Fruit fly (Drosophila melanogaster) whole organism, prepupa: Measurements from ENCODE around the gene ova.

ENCODE experiments used
- Blimp-1 ChIP-seq: fragments of 200-800 bp; sonication (Bioruptor generic); optimal IDR thresholded peaks from 3 replicates; lab custom pipeline; 2017; ENCODE audit warnings: missing biosample characterization, missing genetic modification characterization, mild to moderate bottlenecking, moderate library complexity, missing genetic modification reagents
- CG10631 ChIP-seq: fragments of 200-800 bp; sonication (Bioruptor generic); optimal IDR thresholded peaks from 2 replicates; lab custom pipeline; 2016; ENCODE audit warnings: missing biosample characterization, missing genetic modification characterization
- CG10669 ChIP-seq: fragments of 200-800 bp; sonication (Bioruptor generic); optimal IDR thresholded peaks from 3 replicates; lab custom pipeline; 2018; ENCODE audit warnings: missing biosample characterization, mild to moderate bottlenecking, missing genetic modification characterization, moderate library complexity
- CG11294 ChIP-seq: fragments of 200-800 bp; sonication (Bioruptor generic); IDR thresholded peaks from 2 replicates; pipeline ENCODE4 v1.3.6; 2022; ENCODE audit warnings: missing biosample characterization, missing genetic modification characterization
- CG11762 ChIP-seq: fragments of 200-800 bp; sonication (Bioruptor generic); optimal IDR thresholded peaks from 3 replicates; lab custom pipeline; 2016; ENCODE audit warnings: missing biosample characterization, missing genetic modification characterization; ENCODE audit not compliant: insufficient read depth
- CG15336 ChIP-seq: fragments of 200-800 bp; sonication (Bioruptor generic); IDR thresholded peaks from 2 replicates; pipeline ENCODE4 v1.3.6; 2022; ENCODE audit warnings: missing biosample characterization, missing genetic modification characterization
- CG1621 ChIP-seq: fragments of 200-800 bp; sonication (Bioruptor generic); optimal IDR thresholded peaks from 3 replicates; lab custom pipeline; 2018; ENCODE audit warnings: missing biosample characterization, mild to moderate bottlenecking, missing genetic modification characterization
- CG16779 ChIP-seq: fragments of 200-800 bp; sonication (Bioruptor generic); optimal IDR thresholded peaks from 3 replicates; lab custom pipeline; 2017; ENCODE audit warnings: missing biosample characterization, mild to moderate bottlenecking, missing genetic modification characterization
- CG3032 ChIP-seq: fragments of 200-800 bp; optimal IDR thresholded peaks from 2 replicates; lab custom pipeline; 2019; ENCODE audit warnings: missing biosample characterization, mild to moderate bottlenecking, missing genetic modification characterization, moderate library complexity
- CG34406 ChIP-seq: fragments of 200-800 bp; sonication (Bioruptor generic); optimal IDR thresholded peaks from 3 replicates; lab custom pipeline; 2016; ENCODE audit warnings: missing biosample characterization, missing genetic modification characterization
- CG3919 ChIP-seq: fragments of 200-800 bp; sonication (Bioruptor generic); optimal IDR thresholded peaks from 3 replicates; lab custom pipeline; 2016; ENCODE audit warnings: missing biosample characterization, missing genetic modification characterization
- CG4318 ChIP-seq: fragments of 200-800 bp; sonication (Bioruptor generic); optimal IDR thresholded peaks from 3 replicates; lab custom pipeline; 2017; ENCODE audit warnings: missing biosample characterization, mild to moderate bottlenecking, missing genetic modification characterization
- CG6276 ChIP-seq: fragments of 200-800 bp; sonication (Bioruptor generic); optimal IDR thresholded peaks from 2 replicates; lab custom pipeline; 2017; ENCODE audit warnings: missing biosample characterization, mild to moderate bottlenecking, missing genetic modification characterization
- CG6792 ChIP-seq: fragments of 200-800 bp; sonication (Bioruptor generic); optimal IDR thresholded peaks from 3 replicates; lab custom pipeline; 2016; ENCODE audit warnings: missing biosample characterization, missing genetic modification characterization
- CG6808 ChIP-seq: fragments of 200-800 bp; sonication (Bioruptor generic); optimal IDR thresholded peaks from 3 replicates; lab custom pipeline; 2017; ENCODE audit warnings: missing biosample characterization, missing genetic modification characterization, mild to moderate bottlenecking, moderate library complexity, missing genetic modification reagents
- CG7368 ChIP-seq: fragments of 200-800 bp; sonication (Bioruptor generic); optimal IDR thresholded peaks from 3 replicates; lab custom pipeline; 2016; ENCODE audit warnings: missing biosample characterization, missing genetic modification characterization
- CG8119 ChIP-seq: fragments of 200-800 bp; sonication (Bioruptor generic); IDR thresholded peaks from 3 replicates; pipeline ENCODE4 v1.3.6; 2022; ENCODE audit warnings: missing biosample characterization, missing genetic modification characterization
- CG8632 ChIP-seq: fragments of 200-800 bp; sonication (Bioruptor generic); optimal IDR thresholded peaks from 3 replicates; lab custom pipeline; 2016; ENCODE audit warnings: missing biosample characterization, missing genetic modification characterization
- CG9139 ChIP-seq: fragments of 200-800 bp; sonication (Bioruptor generic); optimal IDR thresholded peaks from 3 replicates; lab custom pipeline; 2017; ENCODE audit warnings: missing biosample characterization, mild to moderate bottlenecking, missing genetic modification characterization
- Eip93F ChIP-seq: fragments of 200-800 bp; sonication (Bioruptor generic); optimal IDR thresholded peaks from 2 replicates; lab custom pipeline; 2016; ENCODE audit warnings: missing biosample characterization, mild to moderate bottlenecking, missing genetic modification characterization
- Ets96B ChIP-seq: fragments of 200-800 bp; optimal IDR thresholded peaks from 2 replicates; lab custom pipeline; 2019; ENCODE audit warnings: missing biosample characterization, mild to moderate bottlenecking, missing genetic modification characterization, moderate library complexity
- Gug ChIP-seq: fragments of 200-800 bp; sonication (Bioruptor generic); IDR thresholded peaks from 2 replicates; pipeline ENCODE4 v1.3.6; 2022; ENCODE audit warnings: missing biosample characterization, missing genetic modification characterization
- Hr38 ChIP-seq: sonication (Bioruptor generic); optimal IDR thresholded peaks from 2 replicates; lab custom pipeline; 2016; ENCODE audit warnings: missing biosample characterization, missing genetic modification characterization
- Hr39 ChIP-seq: fragments of 200-800 bp; sonication (Bioruptor generic); optimal IDR thresholded peaks from 2 replicates; lab custom pipeline; 2016; ENCODE audit warnings: missing biosample characterization, missing genetic modification characterization
- Hr4 ChIP-seq: fragments of 200-800 bp; sonication (Bioruptor generic); optimal IDR thresholded peaks from 3 replicates; lab custom pipeline; 2016; ENCODE audit warnings: missing biosample characterization, missing genetic modification characterization
- Lpt ChIP-seq: fragments of 200-800 bp; sonication (Bioruptor generic); optimal IDR thresholded peaks from 3 replicates; lab custom pipeline; 2016; ENCODE audit warnings: missing biosample characterization, missing genetic modification characterization
- Met ChIP-seq: fragments of 200-800 bp; sonication (Bioruptor generic); optimal IDR thresholded peaks from 3 replicates; lab custom pipeline; 2016; ENCODE audit warnings: missing biosample characterization, missing genetic modification characterization
- Sox102F ChIP-seq: fragments of 200-800 bp; sonication (Bioruptor generic); optimal IDR thresholded peaks from 2 replicates; lab custom pipeline; 2016; ENCODE audit warnings: missing biosample characterization, mild to moderate bottlenecking, missing genetic modification characterization
- Sox14 ChIP-seq: fragments of 200-800 bp; sonication (Bioruptor generic); optimal IDR thresholded peaks from 3 replicates; lab custom pipeline; 2016; ENCODE audit warnings: missing biosample characterization, missing genetic modification characterization
- achi ChIP-seq: fragments of 200-800 bp; sonication (Bioruptor generic); optimal IDR thresholded peaks from 3 replicates; lab custom pipeline; 2016; ENCODE audit warnings: missing biosample characterization, missing genetic modification characterization
- cyc ChIP-seq: fragments of 200-800 bp; sonication (Bioruptor generic); optimal IDR thresholded peaks from 3 replicates; lab custom pipeline; 2016; ENCODE audit warnings: missing biosample characterization, missing genetic modification characterization
- dac ChIP-seq: fragments of 200-800 bp; sonication (Bioruptor generic); optimal IDR thresholded peaks from 2 replicates; lab custom pipeline; 2017; ENCODE audit warnings: missing biosample characterization, mild to moderate bottlenecking, missing genetic modification characterization
- dsx ChIP-seq: fragments of 200-800 bp; optimal IDR thresholded peaks from 3 replicates; lab custom pipeline; 2019; ENCODE audit warnings: missing biosample characterization, mild to moderate bottlenecking, missing genetic modification characterization, moderate library complexity; ENCODE audit not compliant: poor library complexity, severe bottlenecking
- eg ChIP-seq: fragments of 200-800 bp; sonication (Bioruptor generic); IDR thresholded peaks from 3 replicates; pipeline ENCODE4 v1.3.6; 2022; ENCODE audit warnings: missing biosample characterization, missing genetic modification characterization
- esn ChIP-seq: fragments of 200-800 bp; sonication (Bioruptor generic); optimal IDR thresholded peaks from 2 replicates; lab custom pipeline; 2016; ENCODE audit warnings: missing biosample characterization, mild to moderate bottlenecking, missing genetic modification characterization, moderate library complexity
- fd59A ChIP-seq: fragments of 200-800 bp; sonication (Bioruptor generic); optimal IDR thresholded peaks from 2 replicates; lab custom pipeline; 2017; ENCODE audit warnings: missing biosample characterization, mild to moderate bottlenecking, missing genetic modification characterization, missing genetic modification reagents
- fkh ChIP-seq: fragments of 200-800 bp; sonication (Bioruptor generic); optimal IDR thresholded peaks from 3 replicates; lab custom pipeline; 2017; ENCODE audit warnings: missing biosample characterization, mild to moderate bottlenecking, missing genetic modification characterization, moderate library complexity
- lz ChIP-seq: fragments of 200-800 bp; sonication (Bioruptor generic); optimal IDR thresholded peaks from 3 replicates; lab custom pipeline; 2016; ENCODE audit warnings: missing biosample characterization, missing genetic modification characterization
- net ChIP-seq: fragments of 200-800 bp; sonication (Bioruptor generic); optimal IDR thresholded peaks from 3 replicates; lab custom pipeline; 2016; ENCODE audit warnings: missing biosample characterization, missing genetic modification characterization
- pdm3 ChIP-seq: fragments of 200-800 bp; sonication (Bioruptor generic); optimal IDR thresholded peaks from 3 replicates; lab custom pipeline; 2016; ENCODE audit warnings: missing biosample characterization, missing genetic modification characterization
- salr ChIP-seq, 2 experiments: fragments of 200-800 bp; sonication (Bioruptor generic); optimal IDR thresholded peaks; 3 replicates each; lab custom pipeline; 2016 to 2018; ENCODE audit warnings: missing biosample characterization in 2 of 2, missing genetic modification characterization in 2 of 2, mild to moderate bottlenecking in 1 of 2
- spab ChIP-seq: fragments of 200-800 bp; sonication (Bioruptor generic); optimal IDR thresholded peaks from 2 replicates; lab custom pipeline; 2017; ENCODE audit warnings: missing biosample characterization, mild to moderate bottlenecking, missing genetic modification characterization, missing genetic modification reagents
- svp ChIP-seq: fragments of 200-800 bp; sonication (Bioruptor generic); peaks from one replicate; lab custom pipeline; 2016; ENCODE audit warnings: missing biosample characterization, missing genetic modification characterization
- vri ChIP-seq: fragments of 200-800 bp; sonication (Bioruptor generic); optimal IDR thresholded peaks from 3 replicates; lab custom pipeline; 2016; ENCODE audit warnings: missing biosample characterization, mild to moderate bottlenecking, missing genetic modification characterization

Gene ova

dm6 chr2L:10222550-10223231, 8.8 kb downstream of the ova start, which contains the start of gene Bcs1:
TSS of gene Bcs1 (plus strand) at chr2L:10222657.
- TF ChIP-seq CG6792 (no peak), fkh (peak; percentile 41)

- TF ChIP-seq CG11762 (GFP tag; lab: Kevin White, UChicago) (no peak), dsx (GFP tag; lab: Kevin White, UChicago) (no peak), CG7368 (GFP tag; lab: Kevin White, UChicago) (no peak), pdm3 (no peak), CG6276 (GFP tag; lab: Kevin White, UChicago) (no peak), Gug (GFP tag; lab: Robert Waterston, UW) (no peak), Hr39 (GFP tag; lab: Kevin White, UChicago) (no peak), CG3919 (no peak), CG8632 (GFP tag; lab: Kevin White, UChicago) (no peak), fd59A (GFP tag; lab: Kevin White, UChicago) (no peak), CG15336 (GFP tag; lab: Robert Waterston, UW) (no peak), lz (GFP tag; lab: Kevin White, UChicago) (no peak), CG34406 (GFP tag; lab: Kevin White, UChicago) (no peak), Sox14 (GFP tag; lab: Kevin White, UChicago) (no peak), CG10669 (GFP tag; lab: Kevin White, UChicago) (no peak), CG11294 (GFP tag; lab: Robert Waterston, UW) (no peak), spab (no peak), svp (no peak), CG3032 (no peak), fkh (no peak)
Observed at dm6 chr2L:10221387-10221705, 10.1 kb downstream of the ova start.

dm6 chr2L:10220501-10221386, 10.7 kb downstream of the ova start, which contains the start of the genes Npc1a and Prosalpha6:
TSS of gene Npc1a (minus strand) at chr2L:10221216.
TSS of gene Prosalpha6 (plus strand) at chr2L:10221351.
- TF ChIP-seq salr (GFP tag; optimal IDR thresholded peaks at IDR 0.05; lab: Kevin White, UChicago) (no peak), Ets96B (tag; lab: Kevin White, UChicago) (no peak), achi (GFP tag; lab: Kevin White, UChicago) (peak; percentile 76), CG4318 (GFP tag; lab: Kevin White, UChicago) (no peak), CG10631 (no peak), CG3919 (no peak), Blimp-1 (peak; percentile 43), net (GFP tag; lab: Kevin White, UChicago) (no peak), CG1621 (no peak), CG34406 (GFP tag; lab: Kevin White, UChicago) (no peak), Eip93F (GFP tag; lab: Kevin White, UChicago) (peak; percentile 12), pdm3 (no peak), dsx (GFP tag; lab: Kevin White, UChicago) (no peak), Met (GFP tag; lab: Kevin White, UChicago) (no peak), svp (no peak), Hr4 (GFP tag; lab: Kevin White, UChicago) (no peak), CG16779 (tag; lab: Kevin White, UChicago) (no peak), CG8119 (no peak), esn (GFP tag; lab: Kevin White, UChicago) (peak; percentile 35), vri (peak; percentile 51), dac (GFP tag; lab: Kevin White, UChicago) (no peak), cyc (GFP tag; lab: Kevin White, UChicago) (peak; percentile 32), CG6792 (no peak), Lpt (GFP tag; lab: Kevin White, UChicago) (no peak), Hr38 (GFP tag; lab: Kevin White, UChicago) (no peak), CG8632 (GFP tag; lab: Kevin White, UChicago) (no peak), CG11294 (GFP tag; lab: Robert Waterston, UW) (no peak), Gug (GFP tag; lab: Robert Waterston, UW) (no peak), Sox14 (GFP tag; lab: Kevin White, UChicago) (peak; percentile 75), CG15336 (GFP tag; lab: Robert Waterston, UW) (no peak), CG6808 (GFP tag; lab: Kevin White, UChicago) (no peak), eg (GFP tag; lab: Robert Waterston, UW) (no peak), CG9139 (GFP tag; lab: Kevin White, UChicago) (no peak), Sox102F (GFP tag; lab: Kevin White, UChicago) (no peak)
